Fruit fly (Drosophila melanogaster) Kc167 (cell line): Measurements from ENCODE around the gene CrebA.

ENCODE experiments used
- h ChIP-seq: fragments of >200 bp; optimal IDR thresholded peaks from 3 replicates; lab custom pipeline; 2018; ENCODE audit warnings: missing external identifiers
- insv ChIP-seq: fragments of >200 bp; optimal IDR thresholded peaks from 3 replicates; lab custom pipeline; 2018; ENCODE audit warnings: missing external identifiers
- psq ChIP-seq: fragments of >200 bp; optimal IDR thresholded peaks from 2 replicates; lab custom pipeline; 2017; ENCODE audit warnings: missing external identifiers

- TF ChIP-seq h (lab: Kevin White, UChicago) = no peak
- no peak for TF ChIP-seq insv (lab: Kevin White, UChicago)
- TF ChIP-seq psq (lab: Kevin White, UChicago) = no peak
These were observed 15.7 kb upstream of the CrebA start, which contains the start of gene mex1 for dm6 chr3L:15519492-15519891.
